Worm (Caenorhabditis elegans) whole organism, late embryonic: ENCODE results near the gene mltn-9.

Source experiments
- ahr-1 ChIP-seq: sonication (generic microtip); optimal IDR thresholded peaks from 2 replicates; lab custom pipeline; 2016; ENCODE audit warnings: missing genetic modification characterization, missing compliant biosample characterization
- ceh-2 ChIP-seq: sonication (generic microtip); optimal IDR thresholded peaks from 2 replicates; lab custom pipeline; 2016; ENCODE audit warnings: missing genotype, missing genetic modification characterization, missing compliant biosample characterization
- ceh-34 ChIP-seq: sonication (generic microtip); optimal IDR thresholded peaks from 2 replicates; lab custom pipeline; 2016; ENCODE audit warnings: mild to moderate bottlenecking, missing genetic modification characterization, missing compliant biosample characterization
- che-1 ChIP-seq: sonication (generic microtip); optimal IDR thresholded peaks from 2 replicates; lab custom pipeline; 2016; ENCODE audit warnings: mild to moderate bottlenecking, missing genetic modification characterization, missing compliant biosample characterization
- dve-1 ChIP-seq: sonication (generic microtip); optimal IDR thresholded peaks from 2 replicates; lab custom pipeline; 2017; ENCODE audit warnings: antibody characterized with exemption, mild to moderate bottlenecking, missing genetic modification characterization, missing compliant biosample characterization
- elt-2 ChIP-seq: sonication (generic microtip); optimal IDR thresholded peaks from 2 replicates; lab custom pipeline; 2016; ENCODE audit warnings: missing genetic modification reagents, missing genetic modification characterization, missing compliant biosample characterization
- ets-4 ChIP-seq: sonication (generic microtip); optimal IDR thresholded peaks from 2 replicates; lab custom pipeline; 2016; ENCODE audit warnings: missing genetic modification characterization, missing compliant biosample characterization
- fax-1 ChIP-seq: sonication (generic microtip); optimal IDR thresholded peaks from 2 replicates; lab custom pipeline; 2016; ENCODE audit warnings: missing genotype, missing genetic modification characterization, missing compliant biosample characterization
- nfya-1 ChIP-seq: sonication (generic microtip); optimal IDR thresholded peaks from 2 replicates; lab custom pipeline; 2017; ENCODE audit warnings: missing genetic modification characterization, mild to moderate bottlenecking, missing compliant biosample characterization, antibody characterized with exemption, moderate library complexity
- npax-4 ChIP-seq: sonication (generic microtip); optimal IDR thresholded peaks from 2 replicates; lab custom pipeline; 2016; ENCODE audit warnings: missing genetic modification characterization, missing compliant biosample characterization
- sox-4 ChIP-seq: sonication (generic microtip); optimal IDR thresholded peaks from 2 replicates; lab custom pipeline; 2017; ENCODE audit warnings: mild to moderate bottlenecking, missing genetic modification characterization, inconsistent platforms, missing compliant biosample characterization

DNA sequence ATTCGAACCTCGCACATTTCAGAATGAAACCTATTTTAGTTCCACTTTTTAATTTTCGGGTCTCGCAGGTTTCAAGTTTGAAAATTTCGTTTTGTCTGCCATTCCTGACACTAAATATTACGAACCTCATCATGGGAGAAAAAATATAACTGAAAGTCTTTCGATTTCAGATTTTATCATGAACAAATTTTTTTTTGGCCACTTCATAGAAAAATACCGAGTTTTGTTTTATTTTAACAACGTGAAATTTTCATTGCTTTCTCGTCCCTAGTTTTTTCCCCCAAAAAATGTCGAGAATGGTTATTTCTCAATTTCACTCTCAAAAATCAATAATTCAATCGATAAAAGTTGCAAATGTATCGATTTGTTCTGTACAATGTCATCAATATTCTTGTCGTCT, 37.1 kb upstream of the mltn-9 start, which contains the start of gene C01G12.9:
- TF ChIP-seq ahr-1: no peak
- no peak for TF ChIP-seq nfya-1
- TF ChIP-seq dve-1 (tag; lab: Kevin White, UChicago): no peak
- no peak for TF ChIP-seq ceh-34 (tag; lab: Kevin White, UChicago)
- TF ChIP-seq che-1 (tag; lab: Kevin White, UChicago): no peak
- no peak for TF ChIP-seq elt-2 (tag; lab: Kevin White, UChicago)
- no peak for TF ChIP-seq npax-4 (tag; lab: Kevin White, UChicago)
- TF ChIP-seq ceh-2 (tag; lab: Kevin White, UChicago): no peak
- no peak for TF ChIP-seq fax-1 (tag; lab: Kevin White, UChicago)
- TF ChIP-seq sox-4 (tag; lab: Kevin White, UChicago): no peak
- TF ChIP-seq ets-4 (tag; lab: Kevin White, UChicago): no peak
